Fruit fly (Drosophila melanogaster): Measurements from ENCODE around the gene lush.

The lush gene

DNA sequence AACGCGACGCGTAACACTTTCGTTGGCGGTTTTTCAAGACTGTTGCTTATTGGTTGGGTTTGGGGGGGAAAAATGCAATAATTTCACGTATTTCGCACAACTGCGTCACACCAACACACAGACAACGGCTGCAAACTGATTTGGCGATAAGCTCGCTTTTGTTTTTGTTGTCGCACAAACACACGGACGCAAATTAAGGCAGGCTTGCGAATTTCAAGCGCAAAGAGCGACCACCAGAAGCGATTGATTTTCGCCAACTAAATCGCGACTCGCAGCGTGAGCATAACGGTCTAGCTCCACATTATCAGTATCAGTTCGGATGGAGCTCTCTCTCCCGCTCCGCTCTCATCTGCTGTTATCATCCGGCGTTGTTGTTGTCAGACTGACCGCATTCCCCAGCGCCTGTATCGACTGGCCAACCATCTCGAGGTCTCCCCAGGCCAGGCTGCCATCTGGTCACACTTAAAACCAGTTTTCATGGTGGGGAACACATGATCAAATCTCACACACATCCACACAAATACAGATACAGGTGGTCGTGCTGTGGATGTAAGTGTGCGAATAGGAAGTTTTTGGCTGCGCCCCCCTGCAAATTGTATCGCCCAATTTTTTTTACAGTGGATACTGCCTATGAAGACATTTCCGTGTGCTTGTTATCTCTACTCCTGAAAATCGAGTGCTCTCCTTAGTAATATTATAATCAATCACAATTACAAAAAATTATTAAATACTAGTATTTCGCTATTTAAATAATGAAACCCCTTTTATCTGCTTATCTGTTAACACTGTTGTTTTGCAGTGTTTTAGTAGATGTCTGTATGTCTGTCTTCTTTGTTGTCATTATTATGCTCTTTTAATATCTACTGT lies 27.1 kb upstream of the lush start (continued):
- TF ChIP-seq Pdp1 (GFP tag; optimal IDR thresholded peaks at IDR 0.05) (peak; percentile 13 to 39), sens (GFP tag) (peak; percentile 56), gsb-n (tag; optimal IDR thresholded peaks at IDR 0.05) (no peak), zfh2 (GFP tag; optimal IDR thresholded peaks at IDR 0.05) (peak; percentile 62), br (optimal IDR thresholded peaks at IDR 0.05) (no peak), schlank (tag; optimal IDR thresholded peaks at IDR 0.05) (peak; percentile 44), so (GFP tag; IDR thresholded peaks at IDR 0.05) (no peak), Meics (GFP tag; optimal IDR thresholded peaks at IDR 0.05) (peak; percentile 74), CG1024 (GFP tag; IDR thresholded peaks at IDR 0.05) (no peak), CG10321 (GFP tag; IDR thresholded peaks at IDR 0.05) (no peak), CG8290 (GFP tag; optimal IDR thresholded peaks at IDR 0.05) (no peak), CG8290 (tag; optimal IDR thresholded peaks at IDR 0.05) (peak in 1 of 2 experiments; percentile 70), lola (GFP tag; optimal IDR thresholded peaks at IDR 0.05) (no peak), Fer2 (tag; optimal IDR thresholded peaks at IDR 0.05) (peak; percentile 12), CG13296 (GFP tag; optimal IDR thresholded peaks at IDR 0.05) (peak; percentile 57), Ssrp (tag; optimal IDR thresholded peaks at IDR 0.05) (peak; percentile 3), CG1647 (GFP tag; optimal IDR thresholded peaks at IDR 0.05) (peak; percentile 12), Dip3 (GFP tag; optimal IDR thresholded peaks at IDR 0.05) (peak; percentile 57), Gsc (GFP tag; IDR thresholded peaks at IDR 0.05) (no peak), CG34224 (GFP tag; IDR thresholded peaks at IDR 0.05; ENCODE audit: partially characterized antibody) (peak; percentile 59; the same call in 1 of the 3 replicates), gce (GFP tag; IDR thresholded peaks at IDR 0.05) (no peak), CG14014 (GFP tag; IDR thresholded peaks at IDR 0.05) (peak; percentile 75), Optix (GFP tag; IDR thresholded peaks at IDR 0.05) (no peak), CG12155 (GFP tag; optimal IDR thresholded peaks at IDR 0.05) (peak; percentile 71), Med (GFP tag) (peak; percentile 84), fd96Cb (tag; optimal IDR thresholded peaks at IDR 0.05) (peak; percentile 7), CG8944 (GFP tag; optimal IDR thresholded peaks at IDR 0.05) (no peak), Taf1 (GFP tag; IDR thresholded peaks at IDR 0.05) (peak; percentile 74; the same call in 1 of the 2 replicates), CG3838 (GFP tag; optimal IDR thresholded peaks at IDR 0.05) (peak; percentile 7), sens-2 (GFP tag; IDR thresholded peaks at IDR 0.05) (no peak), CG6689 (GFP tag; IDR thresholded peaks at IDR 0.05) (peak; percentile 51), CG11085 (GFP tag; IDR thresholded peaks at IDR 0.05) (peak; percentile 56; the same call in 1 of the 2 replicates), Vsx1 (GFP tag; optimal IDR thresholded peaks at IDR 0.05) (peak; percentile 3), Opbp (GFP tag; IDR thresholded peaks at IDR 0.05; ENCODE audit: partially characterized antibody) (peak; percentile 30; the same call in 1 of the 3 replicates), slbo (GFP tag; IDR thresholded peaks at IDR 0.05) (peak; percentile 90), tio (GFP tag; optimal IDR thresholded peaks at IDR 0.05) (peak; percentile 49), CG11695 (GFP tag; IDR thresholded peaks at IDR 0.05) (peak; percentile 54; the same call in 2 of the 3 replicates), Xrp1 (GFP tag; IDR thresholded peaks at IDR 0.05) (peak; percentile 49; the same call in 1 of the 2 replicates), CG12391 (tag; optimal IDR thresholded peaks at IDR 0.05) (peak; percentile 63), NK7.1 (GFP tag; optimal IDR thresholded peaks at IDR 0.05) (no peak), hkb (optimal IDR thresholded peaks at IDR 0.05) (no peak), hkb (GFP tag; IDR thresholded peaks at IDR 0.05) (peak; percentile 71), rib (GFP tag; IDR thresholded peaks at IDR 0.05) (peak; percentile 74), Xbp1 (GFP tag; optimal IDR thresholded peaks at IDR 0.05) (peak; percentile 60), CG10543 (GFP tag; optimal IDR thresholded peaks at IDR 0.05) (peak; percentile 83), CG7271 (tag; optimal IDR thresholded peaks at IDR 0.05) (no peak), sima (GFP tag; optimal IDR thresholded peaks at IDR 0.05) (no peak), NfI (GFP tag; optimal IDR thresholded peaks at IDR 0.05) (peak; percentile 53), CG12769 (tag; optimal IDR thresholded peaks at IDR 0.05) (peak; percentile 80), psq (GFP tag; optimal IDR thresholded peaks at IDR 0.05) (peak; percentile 42)
